Worm (Caenorhabditis elegans): ENCODE data around the gene srh-74.

- TF ChIP-seq ztf-11 (tag; optimal IDR thresholded peaks at IDR 0.05) (no peak), R02D3.7 (tag; optimal IDR thresholded peaks at IDR 0.05) (no peak), fos-1 (tag; optimal IDR thresholded peaks at IDR 0.05) (no peak), ztf-4 (tag; optimal IDR thresholded peaks at IDR 0.05) (no peak), ZK546.5 (tag; optimal IDR thresholded peaks at IDR 0.05) (no peak), pha-4 (tag; optimal IDR thresholded peaks at IDR 0.05) (peak; percentile 74), elt-1 (tag; optimal IDR thresholded peaks at IDR 0.05) (no peak), tbx-2 (tag; optimal IDR thresholded peaks at IDR 0.05) (no peak), elt-3 (tag; optimal IDR thresholded peaks at IDR 0.05) (no peak), nhr-11 (tag; optimal IDR thresholded peaks at IDR 0.05) (no peak)
These were observed 19.3 kb downstream of the srh-74 start for ce11 chrV:11029309-11029708.
